Fruit fly (Drosophila melanogaster): Measurements from ENCODE around the gene CG44194.
A peak's percentile ranks its signal among the peaks of the same experiment; 100 is the strongest.

The CG44194 gene

DNA sequence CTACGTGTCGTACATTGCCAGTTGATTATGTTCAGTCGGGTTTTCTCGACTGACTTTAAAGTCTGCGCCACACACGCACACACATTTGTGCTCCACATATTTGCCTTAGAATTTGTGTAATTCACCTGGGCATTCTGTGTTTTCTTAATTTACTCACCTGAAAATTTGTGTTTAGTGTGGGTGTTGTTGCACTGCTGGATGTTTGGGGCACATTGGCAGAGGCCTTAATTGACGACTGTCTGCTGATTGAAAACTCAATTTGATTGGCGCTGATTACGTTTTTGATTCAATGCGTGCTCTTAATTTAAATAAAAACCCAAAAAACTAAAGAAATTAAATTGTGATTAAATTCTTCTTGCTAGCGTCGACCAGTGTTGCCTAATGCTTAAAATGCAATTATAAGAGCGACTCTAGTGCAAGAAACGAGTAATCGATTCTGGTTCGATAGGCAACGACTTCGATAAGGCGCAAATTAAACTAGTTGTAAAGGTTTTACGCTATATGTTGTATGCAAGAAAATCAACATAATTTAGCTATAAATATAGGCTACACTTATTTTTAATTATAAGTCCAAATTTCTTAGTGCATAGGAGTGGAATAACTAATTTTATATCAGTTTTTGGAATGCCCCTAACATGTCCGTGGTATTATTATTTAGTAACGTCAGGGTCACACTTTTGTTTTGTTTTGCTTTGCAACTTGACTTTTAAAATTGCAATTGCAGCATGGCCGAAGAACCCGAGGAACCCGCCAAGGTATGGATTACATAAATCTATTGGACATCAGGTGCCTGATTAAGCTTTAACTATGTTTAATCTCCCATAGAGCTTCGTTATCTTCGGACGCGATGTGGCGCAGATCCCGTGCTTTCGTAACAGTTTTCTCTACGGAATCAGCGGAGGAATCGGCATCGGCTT is 33.0 kb upstream of the CG44194 start, which contains the start of the genes CG46281 and CG46280:
Gene CG46281 (minus strand): TSS at position 51 of the 917 bp plus-strand sequence.
Gene CG46280 (minus strand): TSS at position 403 of the 917 bp plus-strand sequence.
- TF ChIP-seq CoRest (tag; optimal IDR thresholded peaks at IDR 0.05) (no peak), CG8290 (GFP tag; optimal IDR thresholded peaks at IDR 0.05) (peak; percentile 23), CG8290 (tag; optimal IDR thresholded peaks at IDR 0.05) (no peak), CG12744 (GFP tag; optimal IDR thresholded peaks at IDR 0.05) (no peak), danr (GFP tag; IDR thresholded peaks at IDR 0.05) (no peak), Hey (tag; optimal IDR thresholded peaks at IDR 0.05) (no peak), vvl (GFP tag; IDR thresholded peaks at IDR 0.05) (0 out of 2 replicates have a peak, but pooled peaks have one; percentile 18), kah (GFP tag; optimal IDR thresholded peaks at IDR 0.05) (no peak), Fer1 (GFP tag; optimal IDR thresholded peaks at IDR 0.05) (peak; percentile 20), Deaf1 (tag; optimal IDR thresholded peaks at IDR 0.05) (no peak), CG14860 (GFP tag; IDR thresholded peaks at IDR 0.05; ENCODE audit: partially characterized antibody) (peak; percentile 32; the same call in 1 of the 3 replicates), CG1233 (GFP tag; optimal IDR thresholded peaks at IDR 0.05) (no peak), lbe (GFP tag; optimal IDR thresholded peaks at IDR 0.05) (peak; percentile 15), tna (GFP tag; IDR thresholded peaks at IDR 0.05; ENCODE audit: partially characterized antibody) (no peak), CG34422 (GFP tag; IDR thresholded peaks at IDR 0.05) (no peak), Lpt (GFP tag; optimal IDR thresholded peaks at IDR 0.05) (no peak), CG3065 (GFP tag; optimal IDR thresholded peaks at IDR 0.05) (no peak), CG17385 (GFP tag; optimal IDR thresholded peaks at IDR 0.05) (peak; percentile 42), zfh2 (GFP tag; optimal IDR thresholded peaks at IDR 0.05) (peak; percentile 33), Sry-β (GFP tag; optimal IDR thresholded peaks at IDR 0.05) (peak; percentile 13), Trl (optimal IDR thresholded peaks at IDR 0.05) (no peak), Trl (GFP tag; optimal IDR thresholded peaks at IDR 0.05) (peak; percentile 37), CHES-1-like (GFP tag; optimal IDR thresholded peaks at IDR 0.05) (peak; percentile 76), sens (GFP tag) (peak; percentile 93), CG4360 (GFP tag; IDR thresholded peaks at IDR 0.05) (no peak), Antp (GFP tag; optimal IDR thresholded peaks at IDR 0.05) (peak; percentile 11), CG34224 (GFP tag; IDR thresholded peaks at IDR 0.05; ENCODE audit: partially characterized antibody) (peak; percentile 58; the same call in 2 of the 3 replicates), CG15514 (GFP tag; optimal IDR thresholded peaks at IDR 0.05) (peak; percentile 98), Bgb (GFP tag; IDR thresholded peaks at IDR 0.05; ENCODE audit: partially characterized antibody) (0 out of 2 replicates have a peak, but pooled peaks have one; percentile 28), pho (GFP tag; optimal IDR thresholded peaks at IDR 0.05) (peak; percentile 47), Camta (GFP tag; optimal IDR thresholded peaks at IDR 0.05) (peak; percentile 24), eyg (GFP tag; optimal IDR thresholded peaks at IDR 0.05) (peak; percentile 21), Nf-YA (GFP tag; IDR thresholded peaks at IDR 0.05) (no peak), CG17612 (GFP tag; IDR thresholded peaks at IDR 0.05) (no peak), CG14710 (tag; optimal IDR thresholded peaks at IDR 0.05) (peak; percentile 93), CG17829 (tag; optimal IDR thresholded peaks at IDR 0.05) (peak; percentile 66), CG11504 (tag; optimal IDR thresholded peaks at IDR 0.05) (no peak), CG16863 (GFP tag; optimal IDR thresholded peaks at IDR 0.05) (peak; percentile 22), kay (GFP tag; optimal IDR thresholded peaks at IDR 0.05) (no peak), CG1832 (GFP tag; optimal IDR thresholded peaks at IDR 0.05) (no peak), Nf-YC (tag; optimal IDR thresholded peaks at IDR 0.05) (no peak), Dll (GFP tag; IDR thresholded peaks at IDR 0.05; ENCODE audit: partially characterized antibody) (peak; percentile 74; the same call in 3 of the 4 replicates), Dp (GFP tag; optimal IDR thresholded peaks at IDR 0.05) (peak; percentile 57), Doc2 (GFP tag; IDR thresholded peaks at IDR 0.05) (no peak), inv (GFP tag; IDR thresholded peaks at IDR 0.05; ENCODE audit: partially characterized antibody) (0 out of 2 replicates have a peak, but pooled peaks have one; percentile 24), shn (GFP tag; optimal IDR thresholded peaks at IDR 0.05) (peak; percentile 12), H2.0 (GFP tag; IDR thresholded peaks at IDR 0.05) (no peak), CG4617 (GFP tag; optimal IDR thresholded peaks at IDR 0.05; ENCODE audit: borderline replicate concordance) (peak; percentile 76), BtbVII (GFP tag; optimal IDR thresholded peaks at IDR 0.05) (peak; percentile 2)

Measured in whole organism, embryonic.